Fruit fly (Drosophila melanogaster) whole organism, embryonic: ENCODE results near the gene Rabex-5.

Experiments
- Aef1 ChIP-seq: fragments of 200-800 bp; sonication (Bioruptor generic); IDR thresholded peaks from 3 replicates; pipeline ENCODE4 v1.3.6; 2022; ENCODE audit warnings: missing biosample characterization, missing genetic modification characterization
- Antp ChIP-seq: fragments of 200-800 bp; sonication (Bioruptor generic); optimal IDR thresholded peaks from 3 replicates; lab custom pipeline; 2016; ENCODE audit warnings: missing biosample characterization, missing genetic modification characterization
- CG10274 ChIP-seq: fragments of 200-800 bp; sonication (Bioruptor generic); optimal IDR thresholded peaks from 3 replicates; lab custom pipeline; 2017; ENCODE audit warnings: missing biosample characterization, mild to moderate bottlenecking, missing genetic modification characterization
- CG10366 ChIP-seq: fragments of 200-800 bp; sonication (Bioruptor generic); IDR thresholded peaks from 2 replicates; pipeline ENCODE4 v1.3.6; 2022; ENCODE audit warnings: missing biosample characterization, missing genetic modification characterization
- CG11504 ChIP-seq: fragments of 200-800 bp; sonication (Bioruptor generic); optimal IDR thresholded peaks from 3 replicates; lab custom pipeline; 2019; ENCODE audit warnings: missing biosample characterization, mild to moderate bottlenecking, missing genetic modification characterization, moderate library complexity
- CG11696 ChIP-seq: fragments of 200-800 bp; sonication (Bioruptor generic); IDR thresholded peaks from 2 replicates; pipeline ENCODE4 v1.3.6; 2022; ENCODE audit warnings: missing biosample characterization, missing genetic modification characterization
- CG12236 ChIP-seq: fragments of 200-800 bp; sonication (Bioruptor generic); optimal IDR thresholded peaks from 2 replicates; lab custom pipeline; 2016; ENCODE audit warnings: missing biosample characterization, missing genetic modification characterization
- CG13296 ChIP-seq: fragments of 200-800 bp; sonication (Bioruptor generic); optimal IDR thresholded peaks from 3 replicates; lab custom pipeline; 2018; ENCODE audit warnings: missing biosample characterization, mild to moderate bottlenecking, missing genetic modification characterization
- CG15601 ChIP-seq: fragments of 200-800 bp; sonication (Bioruptor generic); optimal IDR thresholded peaks from 3 replicates; lab custom pipeline; 2019; ENCODE audit warnings: missing biosample characterization, mild to moderate bottlenecking, missing genetic modification characterization, moderate library complexity
- CG16779 ChIP-seq: fragments of 200-800 bp; sonication (Bioruptor generic); IDR thresholded peaks from 2 replicates; pipeline ENCODE4 v1.3.6; 2022; ENCODE audit warnings: missing biosample characterization, missing genetic modification characterization
- CG17829 ChIP-seq: fragments of 200-800 bp; optimal IDR thresholded peaks from 2 replicates; lab custom pipeline; 2019; ENCODE audit warnings: missing biosample characterization, mild to moderate bottlenecking, missing genetic modification characterization, moderate library complexity
- CG2202 ChIP-seq: fragments of 200-800 bp; sonication (Bioruptor generic); optimal IDR thresholded peaks from 2 replicates; lab custom pipeline; 2018; ENCODE audit warnings: missing biosample characterization, mild to moderate bottlenecking, missing genetic modification characterization
- CG3065 ChIP-seq: fragments of 200-800 bp; sonication (Bioruptor generic); optimal IDR thresholded peaks from 2 replicates; lab custom pipeline; 2016; ENCODE audit warnings: missing biosample characterization, missing genetic modification characterization
- CG33557 ChIP-seq: fragments of 200-800 bp; sonication (Bioruptor generic); optimal IDR thresholded peaks from 2 replicates; lab custom pipeline; 2019; ENCODE audit warnings: missing biosample characterization, mild to moderate bottlenecking, missing genetic modification characterization, moderate library complexity
- CG3726 ChIP-seq: fragments of 200-800 bp; sonication (Bioruptor generic); IDR thresholded peaks from 3 replicates; pipeline ENCODE4, ENCODE4 v1.3.6; 2022; ENCODE audit warnings: missing biosample characterization, missing genetic modification characterization
- CG4854 ChIP-seq: fragments of 200-800 bp; sonication (Bioruptor generic); optimal IDR thresholded peaks from 2 replicates; lab custom pipeline; 2016; ENCODE audit warnings: missing biosample characterization, missing genetic modification characterization, inconsistent platforms
- CG8290 ChIP-seq, 3 experiments: fragments of 200-800 bp; sonication (Bioruptor generic); optimal IDR thresholded peaks; 2 replicates each; lab custom pipeline; 2016 to 2019; ENCODE audit warnings: missing biosample characterization in 3 of 3, missing genetic modification characterization in 3 of 3, mild to moderate bottlenecking in 2 of 3, moderate library complexity in 1 of 3
- CG8478 ChIP-seq: fragments of >200 bp; optimal IDR thresholded peaks from 2 replicates; lab custom pipeline; 2018
- CG9437 ChIP-seq: fragments of 200-800 bp; sonication (Bioruptor generic); optimal IDR thresholded peaks from 2 replicates; lab custom pipeline; 2018; ENCODE audit warnings: missing biosample characterization, mild to moderate bottlenecking, missing genetic modification characterization
- D19B ChIP-seq: fragments of 200-800 bp; sonication (Bioruptor generic); optimal IDR thresholded peaks from 2 replicates; lab custom pipeline; 2017; ENCODE audit warnings: missing biosample characterization, mild to moderate bottlenecking, missing genetic modification characterization
- Doc2 ChIP-seq: fragments of 200-800 bp; sonication (Bioruptor generic); IDR thresholded peaks from 2 replicates; pipeline ENCODE4 v1.3.6; 2022; ENCODE audit warnings: missing biosample characterization, missing genetic modification characterization
- Doc3 ChIP-seq: fragments of 200-800 bp; sonication (Bioruptor generic); IDR thresholded peaks from 3 replicates; pipeline ENCODE4 v1.3.6; 2022; ENCODE audit warnings: missing biosample characterization, missing genetic modification characterization; ENCODE audit not compliant: partially characterized antibody
- E2f2 ChIP-seq: fragments of 200-800 bp; sonication (Bioruptor generic); IDR thresholded peaks from 2 replicates; pipeline ENCODE4 v1.3.6; 2022; ENCODE audit warnings: missing biosample characterization, missing genetic modification characterization
- Ets65A ChIP-seq: fragments of 200-800 bp; sonication (Bioruptor generic); peaks from one replicate; lab custom pipeline; 2016; ENCODE audit warnings: missing biosample characterization, missing genetic modification characterization
- HLH3B ChIP-seq: fragments of 200-800 bp; sonication (Bioruptor generic); IDR thresholded peaks from 2 replicates; pipeline ENCODE4 v1.3.6; 2022; ENCODE audit warnings: missing biosample characterization, missing genetic modification characterization
- Hr3 ChIP-seq: fragments of 200-800 bp; sonication (Bioruptor generic); optimal IDR thresholded peaks from 3 replicates; lab custom pipeline; 2016; ENCODE audit warnings: missing biosample characterization, missing genetic modification characterization
- MTF-1 ChIP-seq: fragments of 200-800 bp; sonication (Bioruptor generic); optimal IDR thresholded peaks from 2 replicates; lab custom pipeline; 2018; ENCODE audit warnings: missing biosample characterization, mild to moderate bottlenecking, missing genetic modification characterization, borderline replicate concordance
- Myb ChIP-seq: fragments of 200-800 bp; sonication (Bioruptor generic); optimal IDR thresholded peaks from 2 replicates; lab custom pipeline; 2016; ENCODE audit warnings: missing biosample characterization, missing genetic modification characterization
- Nf-YC ChIP-seq: fragments of 200-800 bp; optimal IDR thresholded peaks from 3 replicates; lab custom pipeline; 2019; ENCODE audit warnings: missing biosample characterization, mild to moderate bottlenecking, missing genetic modification characterization, moderate library complexity
- Poxn ChIP-seq: fragments of 200-800 bp; sonication (Bioruptor generic); IDR thresholded peaks from 2 replicates; pipeline ENCODE4 v1.3.6; 2022; ENCODE audit warnings: missing biosample characterization, missing genetic modification characterization
- Rx ChIP-seq: fragments of 200-800 bp; sonication (Bioruptor generic); IDR thresholded peaks from 2 replicates; pipeline ENCODE4 v1.3.6; 2022; ENCODE audit warnings: missing biosample characterization, missing genetic modification characterization
- abd-A ChIP-seq: fragments of 200-800 bp; sonication (Bioruptor generic); optimal IDR thresholded peaks from 3 replicates; lab custom pipeline; 2019; ENCODE audit warnings: missing biosample characterization, mild to moderate bottlenecking, missing genetic modification characterization, moderate library complexity
- ap ChIP-seq: fragments of 200-800 bp; sonication (Bioruptor generic); IDR thresholded peaks from 2 replicates; pipeline ENCODE4 v1.3.6; 2022; ENCODE audit warnings: missing biosample characterization, missing genetic modification characterization
- bbx ChIP-seq: fragments of 200-800 bp; sonication (Bioruptor generic); IDR thresholded peaks from 2 replicates; pipeline ENCODE4 v1.3.6; 2022; ENCODE audit warnings: missing biosample characterization, missing genetic modification characterization; ENCODE audit not compliant: partially characterized antibody
- bsh ChIP-seq, 2 experiments: fragments of 200-800 bp; sonication (Bioruptor generic); optimal IDR thresholded peaks; 2 replicates each; lab custom pipeline; 2017 to 2018; ENCODE audit warnings: mild to moderate bottlenecking in 2 of 2, missing biosample characterization in 2 of 2, missing genetic modification characterization in 2 of 2, moderate library complexity in 1 of 2
- chif ChIP-seq, 2 experiments: fragments of 200-800 bp; sonication (Bioruptor generic); optimal IDR thresholded peaks; 3 replicates each; lab custom pipeline; 2016; ENCODE audit warnings: missing biosample characterization in 2 of 2, missing genetic modification characterization in 2 of 2
- chm ChIP-seq: fragments of 200-800 bp; sonication (Bioruptor generic); IDR thresholded peaks from 2 replicates; pipeline ENCODE4 v1.3.6; 2022; ENCODE audit warnings: missing biosample characterization, missing genetic modification characterization
- croc ChIP-seq: fragments of 200-800 bp; sonication (Bioruptor generic); conservative IDR thresholded peaks from 3 replicates; pipeline ENCODE4 v1.3.6; 2022; ENCODE audit warnings: missing biosample characterization, missing genetic modification characterization
- danr ChIP-seq: fragments of 200-800 bp; sonication (Bioruptor generic); IDR thresholded peaks from 2 replicates; pipeline ENCODE4 v1.3.6; 2022; ENCODE audit warnings: missing biosample characterization, missing genetic modification characterization
- esg ChIP-seq: fragments of 200-800 bp; sonication (Bioruptor generic); conservative IDR thresholded peaks from 2 replicates; pipeline ENCODE4 v1.3.6; 2022; ENCODE audit warnings: missing biosample characterization, missing genetic modification characterization
- ftz-f1 ChIP-seq: fragments of 200-800 bp; sonication (Bioruptor generic); optimal IDR thresholded peaks from 2 replicates; lab custom pipeline; 2016; ENCODE audit warnings: missing biosample characterization, missing genetic modification characterization
- gt ChIP-seq: fragments of 200-800 bp; sonication (Bioruptor generic); IDR thresholded peaks from 2 replicates; pipeline ENCODE4 v1.3.6; 2022; ENCODE audit warnings: missing biosample characterization, missing genetic modification characterization
- her ChIP-seq: fragments of 200-800 bp; sonication (Bioruptor generic); optimal IDR thresholded peaks from 2 replicates; lab custom pipeline; 2016; ENCODE audit warnings: missing biosample characterization, missing genetic modification characterization
- ind ChIP-seq: fragments of 200-800 bp; sonication (Bioruptor generic); optimal IDR thresholded peaks from 3 replicates; lab custom pipeline; 2016; ENCODE audit warnings: missing biosample characterization, missing genetic modification characterization
- inv ChIP-seq: fragments of 200-800 bp; sonication (Bioruptor generic); IDR thresholded peaks from 2 replicates; pipeline ENCODE4 v1.3.6; 2022; ENCODE audit warnings: missing biosample characterization, missing genetic modification characterization; ENCODE audit not compliant: partially characterized antibody
- ken ChIP-seq: fragments of 200-800 bp; sonication (Bioruptor generic); IDR thresholded peaks from 3 replicates; pipeline ENCODE4 v1.3.6; 2022; ENCODE audit warnings: missing biosample characterization, missing genetic modification characterization
- kni ChIP-seq: fragments of 200-800 bp; sonication (Bioruptor generic); optimal IDR thresholded peaks from 3 replicates; lab custom pipeline; 2017; ENCODE audit warnings: mild to moderate bottlenecking, missing biosample characterization, missing genetic modification reagents, missing genetic modification characterization
- nmo ChIP-seq: fragments of 200-800 bp; sonication (Bioruptor generic); optimal IDR thresholded peaks from 2 replicates; lab custom pipeline; 2018; ENCODE audit warnings: missing biosample characterization, mild to moderate bottlenecking, missing genetic modification characterization, moderate library complexity
- pzg ChIP-seq: fragments of 200-800 bp; sonication (Bioruptor generic); optimal IDR thresholded peaks from 3 replicates; lab custom pipeline; 2018; ENCODE audit warnings: missing biosample characterization, mild to moderate bottlenecking, missing genetic modification characterization, moderate library complexity
- seq ChIP-seq: fragments of 200-800 bp; sonication (Bioruptor generic); IDR thresholded peaks from 2 replicates; pipeline ENCODE4 v1.3.6; 2022; ENCODE audit warnings: missing biosample characterization, missing genetic modification characterization
- sisA ChIP-seq: fragments of 200-800 bp; sonication (Bioruptor generic); IDR thresholded peaks from 2 replicates; pipeline ENCODE4 v1.3.6; 2022; ENCODE audit warnings: missing biosample characterization, missing genetic modification characterization
- ssp ChIP-seq: fragments of 200-800 bp; sonication (Bioruptor generic); IDR thresholded peaks from 2 replicates; pipeline ENCODE4 v1.3.6; 2022; ENCODE audit warnings: missing biosample characterization, missing genetic modification characterization

Gene Rabex-5

DNA sequence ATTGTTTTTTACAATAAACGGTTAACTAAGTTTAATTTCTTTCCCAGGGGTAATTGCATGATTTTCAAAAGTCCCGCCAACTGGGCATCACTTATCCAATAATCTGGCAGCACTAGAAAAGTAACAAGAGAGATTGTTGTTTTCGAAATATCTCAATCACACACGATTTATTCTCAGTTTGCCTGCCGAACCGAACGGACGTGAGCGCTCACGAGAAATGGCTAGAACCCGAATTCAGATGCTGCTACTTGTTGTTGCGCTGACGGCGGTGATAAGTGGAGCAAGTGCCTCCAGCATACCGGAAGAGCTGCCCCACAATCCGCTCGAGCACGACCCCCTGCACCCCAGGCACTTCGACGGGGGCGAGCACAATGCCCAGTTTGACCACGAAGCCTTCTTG lies 2.8 kb downstream of the Rabex-5 start, which contains the start of gene scf (continued):
- TF ChIP-seq Myb (peak; percentile 20), CG11504 (tag; lab: Kevin White, UChicago) (no peak), CG10366 (GFP tag; lab: Robert Waterston, UW) (no peak), chif (GFP tag; optimal IDR thresholded peaks at IDR 0.05; lab: Kevin White, UChicago) (no peak), MTF-1 (GFP tag; lab: Kevin White, UChicago) (peak; percentile 24), CG8290 (GFP tag; optimal IDR thresholded peaks at IDR 0.05; lab: Kevin White, UChicago) (no peak), CG8290 (tag; optimal IDR thresholded peaks at IDR 0.05; lab: Kevin White, UChicago) (peak in 1 of 2 experiments; percentile 62), croc (GFP tag; lab: Robert Waterston, UW) (no peak), CG9437 (GFP tag; lab: Kevin White, UChicago) (no peak), nmo (no peak), bsh (GFP tag; optimal IDR thresholded peaks at IDR 0.05; lab: Kevin White, UChicago) (no peak), danr (GFP tag; lab: Robert Waterston, UW) (no peak), bbx (GFP tag; lab: Robert Waterston, UW) (no peak; the same call in 1 of the 2 replicates), abd-A (tag; lab: Kevin White, UChicago) (no peak), Hr3 (GFP tag; lab: Kevin White, UChicago) (no peak), ken (GFP tag; lab: Robert Waterston, UW) (peak; percentile 41; the same call in 1 of the 3 replicates), Ets65A (GFP tag; lab: Kevin White, UChicago) (no peak), Antp (GFP tag; lab: Kevin White, UChicago) (no peak), CG3065 (GFP tag; lab: Kevin White, UChicago) (no peak), ssp (GFP tag; lab: Robert Waterston, UW) (peak; percentile 55), D19B (no peak), CG8478 (lab: Kevin White, UChicago) (no peak), ind (GFP tag; lab: Kevin White, UChicago) (no peak), CG10274 (GFP tag; lab: Kevin White, UChicago) (no peak), CG17829 (peak; percentile 56), esg (GFP tag; lab: Robert Waterston, UW) (no peak), E2f2 (GFP tag; lab: Robert Waterston, UW) (peak; percentile 96), CG3726 (GFP tag; lab: Robert Waterston, UW) (no peak), sisA (no peak), seq (GFP tag; lab: Robert Waterston, UW) (no peak), CG11696 (GFP tag; lab: Robert Waterston, UW) (0 out of 2 replicates have a peak, but pooled peaks have one; percentile 17), Nf-YC (tag; lab: Kevin White, UChicago) (peak; percentile 19), kni (no peak), HLH3B (GFP tag; lab: Robert Waterston, UW) (no peak), pzg (GFP tag; lab: Kevin White, UChicago) (peak; percentile 59), Rx (GFP tag; lab: Robert Waterston, UW) (no peak), CG13296 (GFP tag; lab: Kevin White, UChicago) (no peak), Doc3 (peak; percentile 28; the same call in 1 of the 3 replicates), gt (GFP tag; lab: Robert Waterston, UW) (no peak), CG4854 (GFP tag; lab: Kevin White, UChicago) (no peak), ap (no peak), CG16779 (no peak), CG15601 (tag; lab: Kevin White, UChicago) (no peak), Poxn (GFP tag; lab: Robert Waterston, UW) (no peak), chm (GFP tag; lab: Robert Waterston, UW) (peak; percentile 63; the same call in 1 of the 2 replicates), Aef1 (0 out of 3 replicates have a peak, but pooled peaks have one; percentile 24), Doc2 (GFP tag; lab: Robert Waterston, UW) (no peak), CG33557 (GFP tag; lab: Kevin White, UChicago) (no peak), CG2202 (tag; lab: Kevin White, UChicago) (no peak), her (no peak), inv (no peak; the same call in 1 of the 2 replicates), ftz-f1 (GFP tag; lab: Kevin White, UChicago) (no peak), CG12236 (GFP tag; lab: Kevin White, UChicago) (no peak)
